Worm (Caenorhabditis elegans) whole organism, early embryonic: ENCODE results near the gene ZC190.6.

Source experiments
- B0310.2 ChIP-seq: sonication (generic microtip); optimal IDR thresholded peaks from 2 replicates; lab custom pipeline; 2016; ENCODE audit warnings: mild to moderate bottlenecking, missing genetic modification characterization, missing compliant biosample characterization
- F13C5.2 ChIP-seq: sonication (generic microtip); optimal IDR thresholded peaks from 2 replicates; lab custom pipeline; 2017; ENCODE audit warnings: mild to moderate bottlenecking, missing genetic modification characterization, inconsistent platforms, missing compliant biosample characterization
- aly-1 ChIP-seq: sonication (generic microtip); optimal IDR thresholded peaks from 2 replicates; lab custom pipeline; 2016; ENCODE audit warnings: missing genetic modification characterization, missing compliant biosample characterization
- ama-1 ChIP-seq: fragments of 150-350 bp; optimal IDR thresholded peaks from 2 replicates; lab custom pipeline; 2014
- ceh-13 ChIP-seq: fragments of 200-800 bp; sonication (Bioruptor generic); optimal IDR thresholded peaks from 2 replicates; lab custom pipeline; 2018; ENCODE audit warnings: mild to moderate bottlenecking, missing genetic modification characterization, missing compliant biosample characterization
- ceh-36 ChIP-seq: sonication (generic microtip); optimal IDR thresholded peaks from 2 replicates; lab custom pipeline; 2016; ENCODE audit warnings: missing genetic modification characterization, inconsistent platforms, missing compliant biosample characterization
- ets-7 ChIP-seq: sonication (generic microtip); optimal IDR thresholded peaks from 2 replicates; lab custom pipeline; 2016; ENCODE audit warnings: missing genotype, missing genetic modification characterization, missing compliant biosample characterization
- flt-1 ChIP-seq: fragments of 200-800 bp; sonication (Bioruptor generic); IDR thresholded peaks from 2 replicates; pipeline ENCODE4 v1.3.6; 2022; ENCODE audit warnings: missing genetic modification characterization, missing compliant biosample characterization
- hmbx-1 ChIP-seq: sonication (generic microtip); optimal IDR thresholded peaks from 2 replicates; lab custom pipeline; 2016; ENCODE audit warnings: mild to moderate bottlenecking, missing genetic modification characterization, missing compliant biosample characterization
- hmg-4 ChIP-seq: fragments of 200-800 bp; sonication (Bioruptor generic); optimal IDR thresholded peaks from 2 replicates; lab custom pipeline; 2018; ENCODE audit warnings: mild to moderate bottlenecking, missing genetic modification characterization, missing compliant biosample characterization
- hnd-1 ChIP-seq: sonication (generic microtip); optimal IDR thresholded peaks from 2 replicates; lab custom pipeline; 2016; ENCODE audit warnings: missing genetic modification characterization, missing compliant biosample characterization
- pes-1 ChIP-seq: fragments of 200-800 bp; sonication (Bioruptor generic); IDR thresholded peaks from 2 replicates; pipeline ENCODE4 v1.3.6; 2022; ENCODE audit warnings: missing genetic modification reagents, missing genetic modification characterization, missing compliant biosample characterization
- scrt-1 ChIP-seq: fragments of 200-800 bp; sonication (Bioruptor generic); IDR thresholded peaks from 2 replicates; pipeline ENCODE4 v1.3.6; 2022; ENCODE audit warnings: missing genetic modification characterization, missing compliant biosample characterization
- sea-1 ChIP-seq: fragments of 200-800 bp; sonication (Bioruptor generic); conservative IDR thresholded peaks from 2 replicates; pipeline ENCODE4 v1.3.6; 2022; ENCODE audit warnings: missing genetic modification characterization, missing compliant biosample characterization
- tbx-11 ChIP-seq: fragments of 200-800 bp; sonication (Bioruptor generic); IDR thresholded peaks from 2 replicates; pipeline ENCODE4 v1.3.6; 2022; ENCODE audit warnings: missing genetic modification characterization, missing compliant biosample characterization
- tbx-37 ChIP-seq: fragments of 200-800 bp; sonication (Bioruptor generic); conservative IDR thresholded peaks from 2 replicates; pipeline ENCODE4 v1.3.6; 2022; ENCODE audit warnings: missing genetic modification reagents, missing genetic modification characterization, missing compliant biosample characterization
- tra-4 ChIP-seq: sonication (generic microtip); optimal IDR thresholded peaks from 2 replicates; lab custom pipeline; 2017; ENCODE audit warnings: missing genetic modification characterization, missing compliant biosample characterization

Gene ZC190.6

DNA sequence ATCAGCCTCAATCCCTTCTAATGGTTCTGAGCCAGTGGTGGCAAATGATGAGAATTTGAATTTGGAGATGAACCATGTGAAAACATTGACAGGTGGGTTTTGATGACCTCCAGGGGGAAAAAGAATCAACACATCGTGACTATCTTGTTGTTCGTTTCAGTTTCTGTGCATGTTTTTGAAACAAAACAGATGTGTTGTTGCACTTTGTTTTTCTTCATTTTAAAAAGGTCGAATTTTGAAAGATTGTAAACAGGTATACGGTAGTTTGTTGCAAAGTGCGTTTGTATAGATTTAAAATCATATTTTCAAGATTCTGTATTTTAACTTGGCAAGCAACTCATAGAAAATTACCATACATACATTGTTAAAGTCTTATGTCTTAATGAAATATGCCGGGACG, 26.7 kb downstream of the ZC190.6 start:
- TF ChIP-seq tra-4 (tag; lab: Kevin White, UChicago) (no peak), hmg-4 (GFP tag; lab: Kevin White, UChicago) (no peak), hmbx-1 (no peak), pes-1 (GFP tag; lab: Robert Waterston, UW) (no peak), ets-7 (no peak), ceh-36 (tag; lab: Kevin White, UChicago) (no peak), B0310.2 (tag; lab: Kevin White, UChicago) (no peak), ama-1 (lab: Kevin White, UChicago) (no peak)

DNA sequence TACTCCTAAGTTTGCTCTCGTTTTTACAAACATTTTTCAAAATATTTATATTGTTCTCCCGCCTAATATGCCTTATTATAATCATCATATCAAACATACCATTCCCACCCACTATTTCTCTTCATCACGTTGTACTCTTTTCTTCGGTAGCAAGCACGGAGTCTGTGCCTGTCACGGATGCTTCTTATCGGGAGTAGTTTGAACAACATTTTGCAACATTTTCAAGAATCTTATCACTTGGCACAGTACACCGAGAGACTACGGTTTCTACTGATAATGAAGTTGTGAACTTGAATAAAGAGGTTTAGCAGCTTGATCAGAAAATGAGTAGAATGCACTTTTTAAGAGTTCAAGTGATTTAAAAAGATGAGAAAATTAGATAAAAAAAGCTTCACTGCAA, 28.8 kb downstream of the ZC190.6 start:
- TF ChIP-seq scrt-1 (no peak), tra-4 (tag; lab: Kevin White, UChicago) (no peak), hnd-1 (tag; lab: Kevin White, UChicago) (no peak), tbx-11 (GFP tag; lab: Robert Waterston, UW) (no peak), aly-1 (no peak), ama-1 (lab: Kevin White, UChicago) (no peak), pes-1 (GFP tag; lab: Robert Waterston, UW) (no peak), ceh-36 (tag; lab: Kevin White, UChicago) (no peak), B0310.2 (tag; lab: Kevin White, UChicago) (no peak)

- TF ChIP-seq F13C5.2 (tag; lab: Kevin White, UChicago) (no peak), hmg-4 (GFP tag; lab: Kevin White, UChicago) (no peak), ceh-13 (no peak), hnd-1 (tag; lab: Kevin White, UChicago) (no peak), ama-1 (lab: Kevin White, UChicago) (no peak), pes-1 (GFP tag; lab: Robert Waterston, UW) (no peak), flt-1 (no peak), tbx-11 (GFP tag; lab: Robert Waterston, UW) (no peak), tbx-37 (GFP tag; lab: Robert Waterston, UW) (no peak), B0310.2 (tag; lab: Kevin White, UChicago) (no peak), hmbx-1 (no peak), sea-1 (no peak), scrt-1 (no peak), aly-1 (no peak), ceh-36 (tag; lab: Kevin White, UChicago) (no peak), ets-7 (no peak), tra-4 (tag; lab: Kevin White, UChicago) (no peak)
These were observed 34.0 kb downstream of the ZC190.6 start, which contains the start of gene asp-13 for ce11 chrV:8643093-8643492. TSS of gene asp-13 (minus strand) at chrV:8643193.

- no peak for TF ChIP-seq tbx-37 (GFP tag; lab: Robert Waterston, UW)
- no peak for TF ChIP-seq B0310.2 (tag; lab: Kevin White, UChicago)
- TF ChIP-seq hmbx-1: no peak
- TF ChIP-seq tbx-11 (GFP tag; lab: Robert Waterston, UW): no peak
- no peak for TF ChIP-seq flt-1
- TF ChIP-seq hnd-1 (tag; lab: Kevin White, UChicago): no peak
These were observed 35.8 kb downstream of the ZC190.6 start, which contains the start of gene F28A12.3 for ce11 chrV:8641266-8641665. TSS of gene F28A12.3 (minus strand) at chrV:8641366.

ce11 chrV:8637666-8638271, 39.3 kb downstream of the ZC190.6 start, which contains the start of the genes F28A12.10 and acd-4:
TSS of gene F28A12.10 (minus strand) at chrV:8637766.
TSS of gene acd-4 (plus strand) at chrV:8638221.
- TF ChIP-seq tbx-37 (GFP tag; lab: Robert Waterston, UW) (no peak), ama-1 (lab: Kevin White, UChicago) (no peak), scrt-1 (no peak), ceh-13 (no peak), F13C5.2 (tag; lab: Kevin White, UChicago) (no peak), flt-1 (no peak), aly-1 (no peak), hmbx-1 (no peak), hmg-4 (GFP tag; lab: Kevin White, UChicago) (no peak), B0310.2 (tag; lab: Kevin White, UChicago) (no peak), tbx-11 (GFP tag; lab: Robert Waterston, UW) (no peak), ceh-36 (tag; lab: Kevin White, UChicago) (no peak), hnd-1 (tag; lab: Kevin White, UChicago) (no peak), ets-7 (no peak), pes-1 (GFP tag; lab: Robert Waterston, UW) (no peak), tra-4 (tag; lab: Kevin White, UChicago) (no peak), sea-1 (no peak)

DNA sequence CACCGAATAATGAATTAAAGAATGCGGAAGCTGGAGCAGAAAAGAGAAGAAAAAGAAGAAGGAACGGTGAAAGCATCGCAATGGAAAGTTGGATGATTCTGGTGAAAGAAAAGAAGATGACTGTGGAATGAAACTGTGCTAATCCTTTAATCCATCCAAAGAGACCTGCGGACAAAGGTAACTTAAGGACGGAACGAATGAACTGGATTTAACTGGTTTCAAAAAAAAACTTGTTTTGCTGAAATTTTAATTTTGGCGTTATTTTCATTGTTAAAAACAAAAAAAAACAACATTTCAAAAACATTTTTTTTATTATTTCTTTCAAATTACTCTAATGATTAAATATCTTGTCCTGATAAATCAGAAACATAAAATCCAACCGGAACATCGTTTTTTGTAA, 40.2 kb downstream of the ZC190.6 start, which contains the start of gene grl-12:
Gene grl-12 (minus strand): TSS at position 101 of the 400 bp plus-strand sequence.
- no peak for TF ChIP-seq F13C5.2 (tag; lab: Kevin White, UChicago)
- TF ChIP-seq tbx-11 (GFP tag; lab: Robert Waterston, UW): no peak
- no peak for TF ChIP-seq ets-7
- TF ChIP-seq tbx-37 (GFP tag; lab: Robert Waterston, UW): no peak
- no peak for TF ChIP-seq B0310.2 (tag; lab: Kevin White, UChicago)
- TF ChIP-seq ama-1 (lab: Kevin White, UChicago): no peak
- TF ChIP-seq flt-1: no peak
- no peak for TF ChIP-seq scrt-1
- TF ChIP-seq ceh-36 (tag; lab: Kevin White, UChicago): no peak
- TF ChIP-seq tra-4 (tag; lab: Kevin White, UChicago): no peak
- TF ChIP-seq hmg-4 (GFP tag; lab: Kevin White, UChicago): no peak
- no peak for TF ChIP-seq ceh-13
- no peak for TF ChIP-seq hnd-1 (tag; lab: Kevin White, UChicago)
- TF ChIP-seq hmbx-1: no peak
- no peak for TF ChIP-seq aly-1
- TF ChIP-seq pes-1 (GFP tag; lab: Robert Waterston, UW): no peak
- TF ChIP-seq sea-1: no peak

DNA sequence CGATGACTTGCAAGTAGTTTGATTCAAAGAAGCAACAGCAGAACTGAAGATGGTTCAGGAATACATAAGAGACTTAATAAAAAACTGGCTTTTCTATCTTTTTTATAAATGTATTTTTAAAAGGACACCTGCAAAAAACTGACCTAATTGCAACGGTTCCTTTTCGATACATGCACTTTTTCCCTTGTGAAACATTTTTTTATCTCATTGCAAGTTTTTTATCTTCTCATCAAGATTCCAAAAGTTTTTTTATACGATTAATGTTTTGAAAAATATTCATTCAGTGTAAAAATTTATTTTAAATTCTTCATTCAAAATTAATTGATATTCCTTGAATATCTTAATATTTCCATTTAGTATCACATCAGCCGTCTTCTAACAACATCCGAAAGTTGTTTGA, 41.5 kb downstream of the ZC190.6 start, which contains the start of gene oac-29:
Gene oac-29 (minus strand): TSS at position 101 of the 400 bp plus-strand sequence.
- TF ChIP-seq ama-1 (lab: Kevin White, UChicago): no peak
- TF ChIP-seq tbx-11 (GFP tag; lab: Robert Waterston, UW): no peak
- no peak for TF ChIP-seq hmbx-1
- no peak for TF ChIP-seq sea-1
- TF ChIP-seq scrt-1: no peak
- TF ChIP-seq aly-1: no peak
- TF ChIP-seq pes-1 (GFP tag; lab: Robert Waterston, UW): no peak
- TF ChIP-seq B0310.2 (tag; lab: Kevin White, UChicago): no peak
- TF ChIP-seq tra-4 (tag; lab: Kevin White, UChicago): no peak
- no peak for TF ChIP-seq hnd-1 (tag; lab: Kevin White, UChicago)
- no peak for TF ChIP-seq ceh-36 (tag; lab: Kevin White, UChicago)
- TF ChIP-seq flt-1: no peak
- TF ChIP-seq hmg-4 (GFP tag; lab: Kevin White, UChicago): no peak
- no peak for TF ChIP-seq ceh-13
- TF ChIP-seq tbx-37 (GFP tag; lab: Robert Waterston, UW): no peak
- TF ChIP-seq ets-7: no peak
- TF ChIP-seq F13C5.2 (tag; lab: Kevin White, UChicago): no peak
